Worm (Caenorhabditis elegans) whole organism, L2 larva: ENCODE results near the gene parg-2.

Experiments used
- ZK546.5 ChIP-seq: sonication (generic microtip); optimal IDR thresholded peaks from 2 replicates; lab custom pipeline; 2017; ENCODE audit warnings: missing biosample characterization, missing genetic modification characterization
- elt-1 ChIP-seq: fragments of 150-350 bp; optimal IDR thresholded peaks from 2 replicates; lab custom pipeline; 2014; ENCODE audit warnings: missing biosample characterization, missing genetic modification characterization
- lsy-2 ChIP-seq, 2 experiments: fragments of 150-350 bp in 1 of 2; sonication (generic microtip) in 1 of 2; optimal IDR thresholded peaks; 2 replicates each; lab custom pipeline; 2014 to 2017; ENCODE audit warnings: missing biosample characterization in 2 of 2, missing genetic modification characterization in 2 of 2
- nhr-11 ChIP-seq: fragments of 150-350 bp; optimal IDR thresholded peaks from 2 replicates; lab custom pipeline; 2014; ENCODE audit warnings: missing biosample characterization, missing genetic modification characterization
- nhr-21 ChIP-seq: fragments of 150-350 bp; optimal IDR thresholded peaks from 2 replicates; lab custom pipeline; 2014; ENCODE audit warnings: missing biosample characterization, missing genetic modification characterization
- nhr-25 ChIP-seq: fragments of 150-350 bp; sonication (generic microtip); optimal IDR thresholded peaks from 3 replicates; lab custom pipeline; 2014; ENCODE audit warnings: missing biosample characterization, missing genetic modification characterization
- snpc-4 ChIP-seq: fragments of 150-350 bp; optimal IDR thresholded peaks from 2 replicates; lab custom pipeline; 2014; ENCODE audit warnings: missing biosample characterization, missing genetic modification characterization
- unc-55 ChIP-seq: fragments of 150-350 bp; sonication (generic microtip); optimal IDR thresholded peaks from 3 replicates; lab custom pipeline; 2014; ENCODE audit warnings: missing biosample characterization, missing genetic modification reagents, missing genetic modification characterization
- ztf-1 ChIP-seq: fragments of 200-800 bp; sonication (Bioruptor generic); conservative IDR thresholded peaks from 2 replicates; pipeline ENCODE4 v1.3.6; 2022; ENCODE audit warnings: missing genetic modification characterization, missing compliant biosample characterization
- ztf-11 ChIP-seq: sonication (generic microtip); optimal IDR thresholded peaks from 2 replicates; lab custom pipeline; 2017; ENCODE audit warnings: missing biosample characterization, missing genetic modification characterization
- ztf-4 ChIP-seq: fragments of 150-350 bp; optimal IDR thresholded peaks from 2 replicates; lab custom pipeline; 2014; ENCODE audit warnings: missing biosample characterization, missing genetic modification characterization

ce11 chrIV:8754146-8754545 is 39.2 kb upstream of the parg-2 start:
- TF ChIP-seq elt-1 (tag; lab: Kevin White, UChicago) (no peak), ZK546.5 (tag; lab: Kevin White, UChicago) (no peak), nhr-21 (tag; lab: Kevin White, UChicago) (no peak), ztf-11 (tag; lab: Kevin White, UChicago) (no peak), snpc-4 (tag; lab: Kevin White, UChicago) (no peak), ztf-1 (GFP tag; lab: Robert Waterston, UW) (no peak), lsy-2 (tag; optimal IDR thresholded peaks at IDR 0.05; lab: Kevin White, UChicago) (no peak), nhr-25 (tag; lab: Kevin White, UChicago) (no peak), ztf-4 (tag; lab: Kevin White, UChicago) (no peak), unc-55 (GFP tag; lab: Kevin White, UChicago) (no peak), nhr-11 (tag; lab: Kevin White, UChicago) (no peak)
